Worm (Caenorhabditis elegans): ENCODE results near the gene nmur-1.

The nmur-1 gene

ce11 chrX:8969111-8970048, 11.4 kb upstream of the nmur-1 start (continued):
- peak; percentile 65 for TF ChIP-seq zip-2 (tag; optimal IDR thresholded peaks at IDR 0.05)
- no peak for TF ChIP-seq R02D3.7 (tag; optimal IDR thresholded peaks at IDR 0.05)
- no peak; the same call in 1 of the 2 replicates for TF ChIP-seq daf-19 (GFP tag; conservative IDR thresholded peaks at IDR 0.05)
- no peak for TF ChIP-seq nhr-10 (tag; optimal IDR thresholded peaks at IDR 0.05)
- no peak for TF ChIP-seq lin-1 (GFP tag; IDR thresholded peaks at IDR 0.05)
- peak; percentile 43 for TF ChIP-seq spr-1 (tag; optimal IDR thresholded peaks at IDR 0.05)
- TF ChIP-seq arid-1 (GFP tag; conservative IDR thresholded peaks at IDR 0.05) = 0 out of 2 replicates have a peak, but pooled peaks have one; percentile 18
- no peak for TF ChIP-seq jun-1 (tag; optimal IDR thresholded peaks at IDR 0.05)
- no peak for TF ChIP-seq T20F7.1 (GFP tag; optimal IDR thresholded peaks at IDR 0.05)
- peak; percentile 7 for TF ChIP-seq F10B5.3 (tag; optimal IDR thresholded peaks at IDR 0.05)
- TF ChIP-seq T26A8.4 (GFP tag; IDR thresholded peaks at IDR 0.05) = no peak
- TF ChIP-seq nhr-41 (GFP tag; IDR thresholded peaks at IDR 0.05) = 0 out of 2 replicates have a peak, but pooled peaks have one; percentile 13
- TF ChIP-seq unc-62 (GFP tag; optimal IDR thresholded peaks at IDR 0.05 in 1 of 2) = no peak
- TF ChIP-seq unc-62 (tag; optimal IDR thresholded peaks at IDR 0.05) = no peak
- no peak for TF ChIP-seq mdt-29 (GFP tag; IDR thresholded peaks at IDR 0.05)
- TF ChIP-seq ztf-11 (tag; optimal IDR thresholded peaks at IDR 0.05) = no peak
- peak; percentile 51; the same call in 1 of the 2 replicates for TF ChIP-seq madf-9 (GFP tag; conservative IDR thresholded peaks at IDR 0.05)
- no peak for TF ChIP-seq daf-8 (GFP tag; IDR thresholded peaks at IDR 0.05)
- peak; percentile 5; the same call in 1 of the 2 replicates for TF ChIP-seq D1046.2 (GFP tag; IDR thresholded peaks at IDR 0.05)
- TF ChIP-seq F44E2.7 (GFP tag; IDR thresholded peaks at IDR 0.05) = 0 out of 2 replicates have a peak, but pooled peaks have one; percentile 32
- peak; percentile 51; the same call in 1 of the 2 replicates for TF ChIP-seq pha-4 (GFP tag; IDR thresholded peaks at IDR 0.05)
- no peak for TF ChIP-seq pha-4 (tag; optimal IDR thresholded peaks at IDR 0.05)
- TF ChIP-seq egl-43 (GFP tag; IDR thresholded peaks at IDR 0.05) = no peak; the same call in 1 of the 2 replicates
- peak; percentile 66; the same call in 1 of the 2 replicates for TF ChIP-seq zfp-3 (GFP tag; conservative IDR thresholded peaks at IDR 0.05)
- TF ChIP-seq lim-7 (GFP tag; IDR thresholded peaks at IDR 0.05) = no peak; the same call in none of the 2 replicates
- peak; percentile 13 for TF ChIP-seq mxl-3 (GFP tag; optimal IDR thresholded peaks at IDR 0.05)
- no peak for TF ChIP-seq fkh-10 (GFP tag; optimal IDR thresholded peaks at IDR 0.05)
- no peak; the same call in 1 of the 2 replicates for TF ChIP-seq ceh-44 (GFP tag; IDR thresholded peaks at IDR 0.05)
- no peak for TF ChIP-seq lin-39 (tag; optimal IDR thresholded peaks at IDR 0.05)
- TF ChIP-seq nhr-111 (GFP tag; optimal IDR thresholded peaks at IDR 0.05) = peak; percentile 70
- no peak for TF ChIP-seq attf-4 (tag; optimal IDR thresholded peaks at IDR 0.05)
- TF ChIP-seq nhr-42 (GFP tag; IDR thresholded peaks at IDR 0.05) = no peak
- peak; percentile 41 for TF ChIP-seq ztf-7 (tag; optimal IDR thresholded peaks at IDR 0.05)
- TF ChIP-seq nhr-48 (tag; optimal IDR thresholded peaks at IDR 0.05) = peak; percentile 52

ce11 chrX:8971461-8971860, 9.3 kb upstream of the nmur-1 start:
- no peak for TF ChIP-seq egl-27 (tag; optimal IDR thresholded peaks at IDR 0.05)
- no peak for TF ChIP-seq daf-12 (tag; optimal IDR thresholded peaks at IDR 0.05)
- no peak for TF ChIP-seq cey-2 (tag; optimal IDR thresholded peaks at IDR 0.05; ENCODE audit: borderline replicate concordance, insufficient read depth)
- no peak for TF ChIP-seq Y105C5A.15 (GFP tag; IDR thresholded peaks at IDR 0.05)
- TF ChIP-seq hlh-11 (tag; optimal IDR thresholded peaks at IDR 0.05) = no peak
- peak; percentile 72 for TF ChIP-seq madf-9 (GFP tag; conservative IDR thresholded peaks at IDR 0.05)
- TF ChIP-seq gei-8 (GFP tag; optimal IDR thresholded peaks at IDR 0.05) = peak; percentile 19
- no peak; the same call in 1 of the 2 replicates for TF ChIP-seq ceh-20 (GFP tag; IDR thresholded peaks at IDR 0.05)
- TF ChIP-seq lim-7 (GFP tag; IDR thresholded peaks at IDR 0.05) = no peak
- no peak for TF ChIP-seq lin-39 (tag; optimal IDR thresholded peaks at IDR 0.05)
- TF ChIP-seq set-16 (GFP tag; IDR thresholded peaks at IDR 0.05) = no peak
- TF ChIP-seq rbr-2 (tag; optimal IDR thresholded peaks at IDR 0.05) = peak; percentile 43
- no peak for TF ChIP-seq zip-2 (tag; optimal IDR thresholded peaks at IDR 0.05)
- no peak for TF ChIP-seq arid-1 (GFP tag; conservative IDR thresholded peaks at IDR 0.05)
- TF ChIP-seq nhr-28 (tag; optimal IDR thresholded peaks at IDR 0.05) = no peak
- TF ChIP-seq duxl-1 (tag; optimal IDR thresholded peaks at IDR 0.05; ENCODE audit: poor library complexity) = no peak
- TF ChIP-seq hlh-30 (tag; optimal IDR thresholded peaks at IDR 0.05; ENCODE audit: insufficient read depth) = peak; percentile 38
- no peak for TF ChIP-seq ceh-82 (tag; optimal IDR thresholded peaks at IDR 0.05)
- TF ChIP-seq zag-1 (tag; optimal IDR thresholded peaks at IDR 0.05) = no peak
- TF ChIP-seq vab-7 (GFP tag; IDR thresholded peaks at IDR 0.05) = peak; percentile 83
- TF ChIP-seq ama-1 (optimal IDR thresholded peaks at IDR 0.05) = no peak
